Worm (Caenorhabditis elegans): ENCODE measurements around the gene C51E3.9.
A peak's percentile ranks its signal among the peaks of the same experiment; 100 is the strongest.

DNA sequence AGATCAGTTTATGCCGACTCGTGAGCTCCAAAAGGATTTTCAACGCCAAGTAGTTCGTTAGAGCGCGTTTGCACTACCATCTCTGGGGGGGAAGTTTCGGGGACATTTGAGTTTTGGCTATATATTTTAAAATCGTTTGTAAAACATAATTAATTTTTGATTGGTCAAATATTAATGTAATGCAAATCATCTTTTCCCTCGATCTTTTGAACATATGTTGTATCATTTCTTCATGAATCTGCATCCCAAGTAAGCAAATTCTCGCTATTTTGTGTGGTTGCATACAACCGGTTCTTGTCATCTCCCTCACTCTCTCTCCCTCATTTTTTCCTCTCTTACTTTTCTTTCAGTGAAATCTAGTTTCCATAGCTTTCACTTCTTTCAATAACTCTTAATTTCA lies 32.4 kb downstream of the C51E3.9 start:
- no peak for TF ChIP-seq unc-62 (GFP tag; optimal IDR thresholded peaks at IDR 0.05)
- no peak for TF ChIP-seq zim-3 (tag; optimal IDR thresholded peaks at IDR 0.05)
- TF ChIP-seq ceh-100 (GFP tag; IDR thresholded peaks at IDR 0.05), result peak; percentile 91
- peak; percentile 56 for TF ChIP-seq ceh-27 (GFP tag; optimal IDR thresholded peaks at IDR 0.05)
- TF ChIP-seq egrh-3 (GFP tag; IDR thresholded peaks at IDR 0.05), result no peak
- no peak for TF ChIP-seq aptf-3 (GFP tag; IDR thresholded peaks at IDR 0.05)
- no peak for TF ChIP-seq snpc-4 (GFP tag; optimal IDR thresholded peaks at IDR 0.05)
- TF ChIP-seq snpc-4 (tag; optimal IDR thresholded peaks at IDR 0.05), result peak in 2 of 4 experiments; percentile 14 to 23
- TF ChIP-seq him-1 (tag; optimal IDR thresholded peaks at IDR 0.05), result no peak
- no peak for TF ChIP-seq ets-4 (GFP tag; optimal IDR thresholded peaks at IDR 0.05)
- TF ChIP-seq hmg-20 (GFP tag; IDR thresholded peaks at IDR 0.05), result no peak

Measured in whole organism, young adult.